Worm (Caenorhabditis elegans) whole organism, young adult: Measurements from ENCODE around the gene grl-25.

Source experiments
- B0019.2 ChIP-seq: fragments of 200-800 bp; sonication (Bioruptor generic); conservative IDR thresholded peaks from 2 replicates; pipeline ENCODE4 v1.3.6; 2022; ENCODE audit warnings: missing genetic modification reagents, missing genetic modification characterization, missing compliant biosample characterization
- B0035.1 ChIP-seq: sonication (generic microtip); optimal IDR thresholded peaks from 2 replicates; lab custom pipeline; 2016; ENCODE audit warnings: missing genetic modification characterization, mild to moderate bottlenecking, missing compliant biosample characterization, missing genotype, missing genetic modification reagents
- B0336.3 ChIP-seq: fragments of 200-800 bp; sonication (Bioruptor generic); IDR thresholded peaks from 2 replicates; pipeline ENCODE4 v1.3.6; 2022; ENCODE audit warnings: missing genetic modification characterization, missing compliant biosample characterization
- C06A6.2 ChIP-seq: fragments of 200-800 bp; sonication (Bioruptor generic); conservative IDR thresholded peaks from 2 replicates; pipeline ENCODE4 v1.3.6; 2022; ENCODE audit warnings: missing genetic modification characterization, missing compliant biosample characterization
- F52B5.7 ChIP-seq: sonication (generic microtip); optimal IDR thresholded peaks from 2 replicates; lab custom pipeline; 2016; ENCODE audit warnings: mild to moderate bottlenecking, missing genetic modification characterization, missing compliant biosample characterization
- F55B11.4 ChIP-seq: sonication (generic microtip); optimal IDR thresholded peaks from 2 replicates; lab custom pipeline; 2016; ENCODE audit warnings: missing compliant biosample characterization, missing genetic modification characterization, borderline replicate concordance; ENCODE audit not compliant: insufficient read depth
- F57A8.1 ChIP-seq: fragments of 200-800 bp; sonication (Bioruptor generic); optimal IDR thresholded peaks from 2 replicates; lab custom pipeline; 2018; ENCODE audit warnings: mild to moderate bottlenecking, missing genetic modification characterization, moderate library complexity, missing compliant biosample characterization
- Y53G8AR.9 ChIP-seq: fragments of 200-800 bp; sonication (Bioruptor generic); conservative IDR thresholded peaks from 2 replicates; pipeline ENCODE4 v1.3.6; 2022; ENCODE audit warnings: missing genetic modification reagents, missing genetic modification characterization, missing compliant biosample characterization
- Y79H2A.3 ChIP-seq: fragments of 200-800 bp; sonication (Bioruptor generic); conservative IDR thresholded peaks from 2 replicates; pipeline ENCODE4 v1.3.6; 2022; ENCODE audit warnings: missing genetic modification reagents, missing genetic modification characterization, missing compliant biosample characterization
- ama-1 ChIP-seq, 3 experiments: fragments of 150-350 bp in 1 of 3; sonication (generic microtip) in 2 of 3; optimal IDR thresholded peaks; 2 replicates each; lab custom pipeline; 2014 to 2018; ENCODE audit warnings: missing biosample characterization in 2 of 3, missing genetic modification characterization in 2 of 3, missing genetic modification reagents in 2 of 3
- athp-1 ChIP-seq: sonication (generic microtip); optimal IDR thresholded peaks from 2 replicates; lab custom pipeline; 2017; ENCODE audit warnings: mild to moderate bottlenecking, missing genetic modification characterization, missing compliant biosample characterization
- attf-6 ChIP-seq: fragments of 200-800 bp; sonication (Bioruptor generic); IDR thresholded peaks from 2 replicates; pipeline ENCODE4 v1.3.6; 2022; ENCODE audit warnings: missing genetic modification reagents, missing genetic modification characterization, missing compliant biosample characterization
- bed-1 ChIP-seq: fragments of 200-800 bp; sonication (Bioruptor generic); IDR thresholded peaks from 2 replicates; pipeline ENCODE4 v1.3.6; 2022; ENCODE audit warnings: missing genetic modification reagents, missing genetic modification characterization, missing compliant biosample characterization
- cebp-1 ChIP-seq, 2 experiments: fragments of 200-800 bp in 1 of 2; sonication (Bioruptor generic) in 1 of 2; sonication (generic microtip) in 1 of 2; IDR thresholded peaks in 1 of 2; optimal IDR thresholded peaks in 1 of 2; 2 replicates each; pipeline versions ENCODE4 v1.3.6 to Lab custom; 2017 to 2022; ENCODE audit warnings: missing compliant biosample characterization in 2 of 2, missing genetic modification characterization in 2 of 2, mild to moderate bottlenecking in 1 of 2, missing genetic modification reagents in 1 of 2, moderate library complexity in 1 of 2
- cebp-2 ChIP-seq: fragments of 200-800 bp; sonication (Bioruptor generic); IDR thresholded peaks from 2 replicates; pipeline ENCODE4 v1.3.6; 2022; ENCODE audit warnings: missing genetic modification characterization, missing compliant biosample characterization
- ceh-100 ChIP-seq: fragments of 200-800 bp; sonication (Bioruptor generic); IDR thresholded peaks from 2 replicates; pipeline ENCODE4 v1.3.6; 2022; ENCODE audit warnings: missing genetic modification reagents, missing genetic modification characterization, missing compliant biosample characterization
- ceh-58 ChIP-seq: fragments of 200-800 bp; sonication (Bioruptor generic); IDR thresholded peaks from 2 replicates; pipeline ENCODE4 v1.3.6; 2022; ENCODE audit warnings: missing genetic modification characterization, missing compliant biosample characterization
- die-1 ChIP-seq: sonication (generic microtip); optimal IDR thresholded peaks from 2 replicates; lab custom pipeline; 2016; ENCODE audit warnings: missing genotype, mild to moderate bottlenecking, missing genetic modification characterization, missing compliant biosample characterization
- egl-18 ChIP-seq: fragments of 200-800 bp; sonication (Bioruptor generic); IDR thresholded peaks from 2 replicates; pipeline ENCODE4 v1.3.6; 2022; ENCODE audit warnings: missing genetic modification reagents, missing genetic modification characterization, missing compliant biosample characterization
- gei-17 ChIP-seq: fragments of 200-800 bp; sonication (Bioruptor generic); optimal IDR thresholded peaks from 2 replicates; lab custom pipeline; 2018; ENCODE audit warnings: mild to moderate bottlenecking, missing genetic modification characterization, missing compliant biosample characterization
- him-1 ChIP-seq: sonication (generic microtip); optimal IDR thresholded peaks from 2 replicates; lab custom pipeline; 2016; ENCODE audit warnings: missing genotype, missing genetic modification reagents, missing genetic modification characterization, missing compliant biosample characterization
- hsf-1 ChIP-seq: fragments of 200-800 bp; sonication (Bioruptor generic); IDR thresholded peaks from 2 replicates; pipeline ENCODE4 v1.3.6; 2022; ENCODE audit warnings: missing genetic modification reagents, missing genetic modification characterization, missing compliant biosample characterization
- lin-35 ChIP-seq, 3 experiments: fragments of 150-350 bp in 2 of 3; sonication (generic microtip) in 1 of 3; optimal IDR thresholded peaks; 2 replicates each; lab custom pipeline; 2014 to 2018; ENCODE audit warnings: missing biosample characterization in 3 of 3, missing genetic modification characterization in 3 of 3, missing genetic modification reagents in 3 of 3
- madf-10 ChIP-seq: sonication (generic microtip); optimal IDR thresholded peaks from 2 replicates; lab custom pipeline; 2016; ENCODE audit warnings: mild to moderate bottlenecking, missing genetic modification characterization, missing compliant biosample characterization
- madf-8 ChIP-seq: fragments of 200-800 bp; sonication (Bioruptor generic); conservative IDR thresholded peaks from 2 replicates; pipeline ENCODE4 v1.3.6; 2022; ENCODE audit warnings: missing genetic modification reagents, missing genetic modification characterization, missing compliant biosample characterization
- mxl-1 ChIP-seq: sonication (generic microtip); optimal IDR thresholded peaks from 2 replicates; lab custom pipeline; 2016; ENCODE audit warnings: missing genetic modification characterization, missing compliant biosample characterization
- nfya-2 ChIP-seq: fragments of 200-800 bp; sonication (Bioruptor generic); IDR thresholded peaks from 2 replicates; pipeline ENCODE4 v1.3.6; 2022; ENCODE audit warnings: missing genetic modification reagents, missing genetic modification characterization, missing compliant biosample characterization
- nhr-120 ChIP-seq: fragments of 200-800 bp; sonication (Bioruptor generic); IDR thresholded peaks from 2 replicates; pipeline ENCODE4 v1.3.6; 2022; ENCODE audit warnings: missing genetic modification characterization, missing compliant biosample characterization
- nhr-27 ChIP-seq: fragments of 200-800 bp; sonication (Bioruptor generic); optimal IDR thresholded peaks from 2 replicates; lab custom pipeline; 2018; ENCODE audit warnings: mild to moderate bottlenecking, missing genetic modification characterization, moderate library complexity, missing compliant biosample characterization
- pbrm-1 ChIP-seq: fragments of 200-800 bp; sonication (Bioruptor generic); IDR thresholded peaks from 2 replicates; pipeline ENCODE4 v1.3.6; 2022; ENCODE audit warnings: missing genetic modification reagents, missing genetic modification characterization, missing compliant biosample characterization
- rcor-1 ChIP-seq: fragments of 200-800 bp; sonication (Bioruptor generic); IDR thresholded peaks from 2 replicates; pipeline ENCODE4 v1.3.6; 2022; ENCODE audit warnings: missing genetic modification reagents, missing genetic modification characterization, missing compliant biosample characterization
- snpc-1.1 ChIP-seq: sonication (generic microtip); optimal IDR thresholded peaks from 2 replicates; lab custom pipeline; 2017; ENCODE audit warnings: missing genetic modification characterization, mild to moderate bottlenecking, missing compliant biosample characterization, antibody characterized with exemption, moderate library complexity, missing genotype, missing genetic modification reagents; ENCODE audit not compliant: insufficient read depth
- snpc-1.3 ChIP-seq: sonication (generic microtip); optimal IDR thresholded peaks from 2 replicates; lab custom pipeline; 2017; ENCODE audit warnings: missing genetic modification characterization, mild to moderate bottlenecking, missing compliant biosample characterization, antibody characterized with exemption, moderate library complexity, missing genotype, missing genetic modification reagents; ENCODE audit not compliant: insufficient read depth
- snpc-4 ChIP-seq, 5 experiments: fragments of 150-350 bp in 1 of 5; sonication (generic microtip) in 4 of 5; optimal IDR thresholded peaks; 2 replicates each; lab custom pipeline; 2014 to 2018; ENCODE audit warnings: missing genetic modification characterization in 5 of 5, missing biosample characterization in 3 of 5, antibody characterized with exemption in 2 of 5, mild to moderate bottlenecking in 2 of 5, missing compliant biosample characterization in 2 of 5, missing genotype in 2 of 5, moderate library complexity in 2 of 5, missing genetic modification reagents in 1 of 5
- tbp1 ChIP-seq: fragments of 200-800 bp; sonication (Bioruptor generic); optimal IDR thresholded peaks from 2 replicates; lab custom pipeline; 2018; ENCODE audit warnings: mild to moderate bottlenecking, missing genetic modification characterization, missing compliant biosample characterization
- tlf-1 ChIP-seq: fragments of 200-800 bp; sonication (Bioruptor generic); optimal IDR thresholded peaks from 2 replicates; lab custom pipeline; 2018; ENCODE audit warnings: mild to moderate bottlenecking, missing genetic modification characterization, missing compliant biosample characterization
- unc-130 ChIP-seq: sonication (generic microtip); optimal IDR thresholded peaks from 2 replicates; lab custom pipeline; 2016; ENCODE audit warnings: missing genetic modification reagents, missing genetic modification characterization, missing compliant biosample characterization
- ztf-18 ChIP-seq: sonication (generic microtip); optimal IDR thresholded peaks from 2 replicates; lab custom pipeline; 2016; ENCODE audit warnings: missing genotype, mild to moderate bottlenecking, missing genetic modification characterization, missing compliant biosample characterization
- ztf-22 ChIP-seq: fragments of 200-800 bp; sonication (Bioruptor generic); optimal IDR thresholded peaks from 2 replicates; lab custom pipeline; 2018; ENCODE audit warnings: mild to moderate bottlenecking, missing genetic modification characterization, moderate library complexity, missing compliant biosample characterization
- ztf-25 ChIP-seq: fragments of 200-800 bp; sonication (Bioruptor generic); IDR thresholded peaks from 2 replicates; pipeline ENCODE4 v1.3.6; 2022; ENCODE audit warnings: missing genetic modification reagents, missing genetic modification characterization, missing compliant biosample characterization
- ztf-3 ChIP-seq: fragments of 200-800 bp; sonication (Bioruptor generic); optimal IDR thresholded peaks from 2 replicates; lab custom pipeline; 2018; ENCODE audit warnings: mild to moderate bottlenecking, missing genetic modification characterization, missing compliant biosample characterization

grl-25 gene

DNA sequence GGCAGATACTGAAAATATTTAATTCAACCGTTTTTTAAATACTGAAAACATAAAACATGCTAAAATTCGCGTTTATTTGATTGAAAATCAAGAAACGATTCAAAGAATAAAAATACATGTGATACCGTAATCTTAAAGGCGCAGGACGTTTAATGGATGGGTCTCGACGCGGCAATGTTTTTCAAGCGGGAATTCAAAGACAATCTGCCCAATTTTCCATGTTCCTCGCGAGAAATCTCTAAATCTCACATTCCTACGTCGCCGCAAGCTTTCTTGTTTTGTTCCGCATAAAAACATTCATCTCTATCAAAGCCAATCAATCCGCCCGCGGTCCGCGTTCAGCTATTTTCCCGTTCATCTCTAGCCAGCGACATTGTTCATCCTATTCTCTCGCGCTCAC is 39.4 kb downstream of the grl-25 start (continued):
- 0 out of 2 replicates have a peak, but pooled peaks have one; percentile 31 for TF ChIP-seq rcor-1 (GFP tag; lab: Robert Waterston, UW)
- no peak for TF ChIP-seq F55B11.4 (tag; lab: Kevin White, UChicago)
- TF ChIP-seq egl-18 (GFP tag; lab: Robert Waterston, UW) = no peak
- peak; percentile 18; the same call in 1 of the 2 replicates for TF ChIP-seq pbrm-1
- TF ChIP-seq ztf-3 (GFP tag; lab: Kevin White, UChicago) = no peak
- TF ChIP-seq madf-10 (tag; lab: Kevin White, UChicago) = no peak
- TF ChIP-seq ceh-58 (GFP tag; lab: Robert Waterston, UW) = no peak
- TF ChIP-seq, all 124 proteins: peak for 18

DNA sequence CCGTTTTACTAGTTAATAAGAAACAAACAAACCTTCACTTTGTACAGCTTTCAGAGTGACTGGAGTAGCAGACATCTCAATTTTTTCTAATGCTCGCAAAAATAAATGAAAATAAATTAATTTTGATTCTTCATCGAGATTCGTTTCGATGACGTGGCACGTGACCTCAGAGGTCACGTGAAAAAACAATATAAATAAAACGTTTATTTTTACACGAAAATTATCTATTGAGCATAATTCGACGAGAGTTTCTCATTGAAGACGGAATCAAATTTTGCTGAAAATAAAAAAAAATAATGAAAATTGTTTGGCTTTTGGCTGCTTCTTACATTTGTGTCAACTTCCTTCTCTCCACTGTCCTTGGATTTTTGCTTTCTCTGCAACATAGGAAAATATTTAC is 39.8 kb downstream of the grl-25 start, which contains the start of gene rpn-6.2:
Gene rpn-6.2 (minus strand): TSS at position 101 of the 400 bp plus-strand sequence.
- TF ChIP-seq ceh-58 (GFP tag; lab: Robert Waterston, UW) (no peak), C06A6.2 (no peak), ceh-100 (GFP tag; lab: Robert Waterston, UW) (no peak), Y79H2A.3 (GFP tag; lab: Robert Waterston, UW) (no peak), F57A8.1 (GFP tag; lab: Kevin White, UChicago) (no peak), mxl-1 (tag; lab: Kevin White, UChicago) (no peak), athp-1 (tag; lab: Kevin White, UChicago) (no peak)

DNA sequence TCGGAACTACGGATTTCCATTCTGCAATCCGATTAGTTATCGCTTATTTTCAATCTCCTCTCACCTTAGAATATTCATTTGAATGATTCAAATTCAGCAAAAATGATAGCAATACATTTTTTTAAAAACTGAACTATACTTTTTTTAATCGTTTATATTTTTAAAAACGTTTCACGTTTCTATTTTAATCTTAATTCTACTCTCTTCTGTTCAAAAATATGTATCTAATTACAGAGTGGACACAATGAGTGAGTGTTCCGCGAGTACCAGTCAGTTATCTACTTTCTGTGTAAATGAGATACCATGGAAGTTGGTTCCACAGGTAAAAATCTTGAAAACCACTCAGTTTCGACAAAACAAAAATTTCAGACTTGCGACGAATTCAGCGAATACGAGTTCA is 40.5 kb downstream of the grl-25 start, which contains the start of the genes F59B2.15 and zif-1:
Gene F59B2.15 (minus strand): TSS at position 101 of the 400 bp plus-strand sequence.
Gene zif-1 (plus strand): TSS at position 235 of the 400 bp plus-strand sequence.
- TF ChIP-seq unc-130 (GFP tag; lab: Kevin White, UChicago) (no peak), mxl-1 (tag; lab: Kevin White, UChicago) (no peak), bed-1 (GFP tag; lab: Robert Waterston, UW) (no peak), tbp1 (no peak), gei-17 (GFP tag; lab: Kevin White, UChicago) (no peak), nfya-2 (GFP tag; lab: Robert Waterston, UW) (no peak), cebp-1 (GFP tag; IDR thresholded peaks at IDR 0.05; lab: Robert Waterston, UW) (no peak), cebp-1 (tag; optimal IDR thresholded peaks at IDR 0.05; lab: Kevin White, UChicago) (no peak)

DNA sequence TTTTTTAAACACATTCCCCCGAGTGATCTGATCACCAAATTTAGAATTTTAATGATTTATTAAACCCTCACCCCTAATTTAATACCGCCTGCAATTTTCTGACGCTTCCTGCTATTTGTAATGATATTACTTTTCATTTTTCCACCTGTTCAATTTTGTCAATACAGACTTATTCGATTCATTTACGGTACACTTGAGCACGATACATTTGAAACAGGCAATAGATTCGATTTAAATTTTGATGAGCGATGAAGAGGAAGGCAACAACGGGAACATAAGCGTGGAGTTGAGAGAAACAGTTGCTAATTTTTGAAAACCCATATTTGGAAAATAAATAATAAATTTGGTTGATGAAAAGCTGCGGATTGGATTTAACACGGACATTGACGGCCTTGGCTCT is 42.6 kb downstream of the grl-25 start:
- no peak for TF ChIP-seq ama-1 (optimal IDR thresholded peaks at IDR 0.05; lab: Kevin White, UChicago)
- peak in 1 of 2 experiments; percentile 44 for TF ChIP-seq ama-1 (GFP tag; optimal IDR thresholded peaks at IDR 0.05; lab: Kevin White, UChicago)
- TF ChIP-seq nhr-27 = no peak
- TF ChIP-seq hsf-1 = peak; percentile 5; the same call in 1 of the 2 replicates
- TF ChIP-seq die-1 = peak; percentile 12
- no peak for TF ChIP-seq lin-35 (GFP tag; optimal IDR thresholded peaks at IDR 0.05; lab: Kevin White, UChicago)
- no peak for TF ChIP-seq nfya-2 (GFP tag; lab: Robert Waterston, UW)
- no peak for TF ChIP-seq snpc-4 (GFP tag; optimal IDR thresholded peaks at IDR 0.05; lab: Kevin White, UChicago)
- TF ChIP-seq snpc-4 (tag; optimal IDR thresholded peaks at IDR 0.05; lab: Kevin White, UChicago) = no peak
- no peak for TF ChIP-seq ztf-18 (tag; lab: Kevin White, UChicago)
- no peak for TF ChIP-seq B0035.1 (tag; lab: Kevin White, UChicago)
- TF ChIP-seq snpc-1.1 (tag; lab: Kevin White, UChicago) = no peak
- no peak for TF ChIP-seq B0019.2 (GFP tag; lab: Robert Waterston, UW)
- peak; percentile 59; the same call in 1 of the 2 replicates for TF ChIP-seq B0336.3 (GFP tag; lab: Robert Waterston, UW)
- TF ChIP-seq him-1 = peak; percentile 41
- no peak for TF ChIP-seq attf-6
- TF ChIP-seq ztf-22 (GFP tag; lab: Kevin White, UChicago) = no peak
- peak; percentile 9 for TF ChIP-seq F52B5.7 (tag; lab: Kevin White, UChicago)
- no peak for TF ChIP-seq ztf-25 (GFP tag; lab: Robert Waterston, UW)
- TF ChIP-seq tlf-1 = peak; percentile 20
- TF ChIP-seq Y53G8AR.9 = 0 out of 2 replicates have a peak, but pooled peaks have one; percentile 47
- TF ChIP-seq cebp-2 = no peak
- no peak; the same call in 1 of the 2 replicates for TF ChIP-seq madf-8 (GFP tag; lab: Robert Waterston, UW)
- no peak for TF ChIP-seq snpc-1.3
- no peak for TF ChIP-seq nhr-120
